Fruit fly (Drosophila melanogaster): ENCODE data around the gene CG13300.

Gene CG13300

DNA sequence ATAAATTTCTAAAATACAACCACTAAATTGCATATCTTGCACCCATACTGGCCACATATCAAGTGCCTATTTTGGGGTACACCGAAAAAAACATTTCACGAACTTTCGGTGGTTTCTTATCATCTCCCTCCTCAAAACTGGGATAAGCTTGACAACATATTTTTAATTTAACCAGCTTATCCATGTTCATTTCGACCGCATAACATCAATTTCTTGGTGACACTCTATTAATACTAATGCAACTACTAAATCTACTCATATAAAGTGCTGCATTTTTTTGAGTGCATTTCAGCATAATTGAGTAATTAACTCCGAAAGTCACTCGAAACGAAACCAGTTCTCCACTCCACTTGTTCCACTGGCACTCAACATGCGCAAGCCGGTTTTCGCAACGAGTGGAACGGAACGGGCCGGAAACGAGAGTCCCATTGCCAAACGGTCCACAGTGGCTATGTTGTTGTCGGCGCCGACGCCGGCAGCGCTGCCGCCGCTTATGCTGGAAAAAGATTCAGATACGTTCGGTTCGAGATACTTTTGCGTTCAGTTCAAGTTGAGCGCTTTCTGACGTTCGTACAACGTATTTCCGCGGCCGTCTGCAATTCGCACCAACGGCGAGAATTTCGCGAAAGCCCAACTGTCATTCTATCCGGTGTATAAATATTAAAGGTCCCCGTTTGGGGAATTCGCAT is 48.0 kb upstream of the CG13300 start, which contains the start of gene CG42747 (continued):
- TF ChIP-seq CG15269 (tag; optimal IDR thresholded peaks at IDR 0.05) (peak; percentile 73), Opbp (GFP tag; IDR thresholded peaks at IDR 0.05; ENCODE audit: partially characterized antibody) (peak; percentile 64; the same call in 2 of the 3 replicates), CG12155 (GFP tag; optimal IDR thresholded peaks at IDR 0.05) (no peak), knrl (GFP tag; IDR thresholded peaks at IDR 0.05; ENCODE audit: partially characterized antibody) (peak; percentile 17; the same call in 1 of the 3 replicates), lov (optimal IDR thresholded peaks at IDR 0.05) (no peak), lov (GFP tag; IDR thresholded peaks at IDR 0.05) (no peak), CG11696 (GFP tag; IDR thresholded peaks at IDR 0.05) (no peak), CG8388 (GFP tag; optimal IDR thresholded peaks at IDR 0.05) (peak; percentile 85), pan (optimal IDR thresholded peaks at IDR 0.05) (no peak), pan (GFP tag; optimal IDR thresholded peaks at IDR 0.05 in 1 of 2, IDR thresholded peaks at IDR 0.05 in 1 of 2) (peak in 1 of 2 experiments; percentile 61), cwo (GFP tag; optimal IDR thresholded peaks at IDR 0.05) (peak; percentile 23), jing (GFP tag; optimal IDR thresholded peaks at IDR 0.05) (peak; percentile 68), chif (GFP tag; optimal IDR thresholded peaks at IDR 0.05) (peak; percentile 63 to 79), aop (GFP tag; IDR thresholded peaks at IDR 0.05) (no peak), CG12219 (GFP tag; optimal IDR thresholded peaks at IDR 0.05) (peak; percentile 84), sens (GFP tag) (peak; percentile 99), CG12942 (GFP tag; optimal IDR thresholded peaks at IDR 0.05) (peak; percentile 9), crp (GFP tag; optimal IDR thresholded peaks at IDR 0.05) (no peak), tap (tag; optimal IDR thresholded peaks at IDR 0.05) (peak; percentile 63), CG10366 (GFP tag; IDR thresholded peaks at IDR 0.05) (no peak; the same call in 1 of the 2 replicates), pita (GFP tag; optimal IDR thresholded peaks at IDR 0.05) (no peak), CG9932 (GFP tag; IDR thresholded peaks at IDR 0.05) (no peak), Sin3A (optimal IDR thresholded peaks at IDR 0.05) (no peak), CG2678 (tag; optimal IDR thresholded peaks at IDR 0.05) (peak; percentile 81), CG9876 (GFP tag; optimal IDR thresholded peaks at IDR 0.05) (no peak), CG34376 (GFP tag; optimal IDR thresholded peaks at IDR 0.05) (peak; percentile 16), Drgx (GFP tag; IDR thresholded peaks at IDR 0.05) (peak; percentile 81), psq (GFP tag; optimal IDR thresholded peaks at IDR 0.05) (no peak), CG12071 (GFP tag; optimal IDR thresholded peaks at IDR 0.05) (peak; percentile 62), kah (GFP tag; optimal IDR thresholded peaks at IDR 0.05) (no peak), CG7357 (GFP tag; IDR thresholded peaks at IDR 0.05) (peak; percentile 61; the same call in 1 of the 3 replicates), CG1024 (GFP tag; IDR thresholded peaks at IDR 0.05) (no peak), schlank (tag; optimal IDR thresholded peaks at IDR 0.05) (no peak), CG12391 (tag; optimal IDR thresholded peaks at IDR 0.05) (peak; percentile 85), row (GFP tag; IDR thresholded peaks at IDR 0.05) (peak; percentile 72), br (optimal IDR thresholded peaks at IDR 0.05) (no peak), usp (GFP tag; optimal IDR thresholded peaks at IDR 0.05) (no peak), gsb (GFP tag; IDR thresholded peaks at IDR 0.05) (no peak), Max (GFP tag; optimal IDR thresholded peaks at IDR 0.05) (peak; percentile 31), ro (GFP tag; IDR thresholded peaks at IDR 0.05) (peak; percentile 50; the same call in 1 of the 2 replicates), CG5245 (GFP tag; optimal IDR thresholded peaks at IDR 0.05) (peak; percentile 46), HLHmδ (GFP tag; optimal IDR thresholded peaks at IDR 0.05) (no peak), D19B (GFP tag; optimal IDR thresholded peaks at IDR 0.05) (no peak), dimm (GFP tag; IDR thresholded peaks at IDR 0.05) (no peak), vvl (GFP tag; IDR thresholded peaks at IDR 0.05) (peak; percentile 81), ind (GFP tag; optimal IDR thresholded peaks at IDR 0.05) (peak; percentile 55), CG14014 (GFP tag; IDR thresholded peaks at IDR 0.05) (no peak), CG4617 (GFP tag; optimal IDR thresholded peaks at IDR 0.05; ENCODE audit: borderline replicate concordance) (peak; percentile 1), seq (GFP tag; IDR thresholded peaks at IDR 0.05) (0 out of 2 replicates have a peak, but pooled peaks have one; percentile 19)
